Fruit fly (Drosophila melanogaster) whole organism, embryonic: ENCODE data around the gene Rcd2.
A peak's percentile ranks its signal among the peaks of the same experiment; 100 is the strongest.

Experiments used
- ATbp ChIP-seq: fragments of 200-800 bp; sonication (Bioruptor generic); optimal IDR thresholded peaks from 2 replicates; lab custom pipeline; 2017; ENCODE audit warnings: missing biosample characterization, mild to moderate bottlenecking, missing genetic modification characterization, missing genetic modification reagents
- Asciz ChIP-seq: fragments of 200-800 bp; sonication (Bioruptor generic); optimal IDR thresholded peaks from 2 replicates; lab custom pipeline; 2017; ENCODE audit warnings: missing biosample characterization, mild to moderate bottlenecking, missing genetic modification characterization, missing genetic modification reagents
- CG11696 ChIP-seq: fragments of 200-800 bp; sonication (Bioruptor generic); IDR thresholded peaks from 2 replicates; pipeline ENCODE4 v1.3.6; 2022; ENCODE audit warnings: missing biosample characterization, missing genetic modification characterization
- CG14441 ChIP-seq: fragments of 200-800 bp; sonication (Bioruptor generic); IDR thresholded peaks from 2 replicates; pipeline ENCODE4 v1.3.6; 2022; ENCODE audit warnings: missing biosample characterization, missing genetic modification characterization
- CG15479 ChIP-seq: fragments of 200-800 bp; sonication (Bioruptor generic); optimal IDR thresholded peaks from 3 replicates; lab custom pipeline; 2019; ENCODE audit warnings: missing biosample characterization, mild to moderate bottlenecking, missing genetic modification characterization, moderate library complexity
- CG1603 ChIP-seq: fragments of 200-800 bp; sonication (Bioruptor generic); optimal IDR thresholded peaks from 2 replicates; lab custom pipeline; 2019; ENCODE audit warnings: missing biosample characterization, mild to moderate bottlenecking, missing genetic modification characterization, moderate library complexity
- CG17385 ChIP-seq: fragments of 200-800 bp; sonication (Bioruptor generic); optimal IDR thresholded peaks from 3 replicates; lab custom pipeline; 2018; ENCODE audit warnings: missing biosample characterization, mild to moderate bottlenecking, missing genetic modification characterization
- CG17829 ChIP-seq: fragments of 200-800 bp; optimal IDR thresholded peaks from 2 replicates; lab custom pipeline; 2019; ENCODE audit warnings: missing biosample characterization, mild to moderate bottlenecking, missing genetic modification characterization, moderate library complexity
- CG18262 ChIP-seq: fragments of 200-800 bp; optimal IDR thresholded peaks from 3 replicates; lab custom pipeline; 2019; ENCODE audit warnings: missing biosample characterization, mild to moderate bottlenecking, missing genetic modification characterization, moderate library complexity
- CG2116 ChIP-seq: fragments of 200-800 bp; sonication (Bioruptor generic); optimal IDR thresholded peaks from 3 replicates; lab custom pipeline; 2018; ENCODE audit warnings: missing biosample characterization, mild to moderate bottlenecking, missing genetic modification characterization
- CG30403 ChIP-seq: fragments of 200-800 bp; sonication (Bioruptor generic); optimal IDR thresholded peaks from 3 replicates; lab custom pipeline; 2016; ENCODE audit warnings: missing biosample characterization, missing genetic modification characterization
- CG31224 ChIP-seq: fragments of 200-800 bp; sonication (Bioruptor generic); IDR thresholded peaks from 2 replicates; pipeline ENCODE4 v1.3.6; 2022; ENCODE audit warnings: missing biosample characterization, missing genetic modification characterization
- CG31365 ChIP-seq: fragments of 200-800 bp; sonication (Bioruptor generic); optimal IDR thresholded peaks from 2 replicates; lab custom pipeline; 2018; ENCODE audit warnings: missing biosample characterization, mild to moderate bottlenecking, missing genetic modification characterization
- CG4707 ChIP-seq: fragments of 200-800 bp; sonication (Bioruptor generic); optimal IDR thresholded peaks from 2 replicates; lab custom pipeline; 2018; ENCODE audit warnings: missing biosample characterization, mild to moderate bottlenecking, missing genetic modification characterization, moderate library complexity
- CG5180 ChIP-seq: fragments of 200-800 bp; sonication (Bioruptor generic); optimal IDR thresholded peaks from 3 replicates; lab custom pipeline; 2017; ENCODE audit warnings: missing biosample characterization, missing genetic modification characterization, mild to moderate bottlenecking, moderate library complexity, missing genetic modification reagents
- CG5245 ChIP-seq: fragments of 200-800 bp; sonication (Bioruptor generic); optimal IDR thresholded peaks from 3 replicates; lab custom pipeline; 2016; ENCODE audit warnings: missing biosample characterization, missing genetic modification characterization
- CG6254 ChIP-seq: fragments of 200-800 bp; sonication (Bioruptor generic); optimal IDR thresholded peaks from 3 replicates; lab custom pipeline; 2017; ENCODE audit warnings: mild to moderate bottlenecking, missing biosample characterization, missing genetic modification reagents, missing genetic modification characterization
- CG6272 ChIP-seq: fragments of 200-800 bp; sonication (Bioruptor generic); IDR thresholded peaks from 2 replicates; pipeline ENCODE4 v1.3.6; 2022; ENCODE audit warnings: missing biosample characterization, missing genetic modification characterization
- CG6683 ChIP-seq: fragments of 200-800 bp; sonication (Bioruptor generic); optimal IDR thresholded peaks from 2 replicates; lab custom pipeline; 2017; ENCODE audit warnings: missing biosample characterization, mild to moderate bottlenecking, missing genetic modification characterization, missing genetic modification reagents
- CG6854 ChIP-seq: fragments of 200-800 bp; sonication (Bioruptor generic); optimal IDR thresholded peaks from 3 replicates; lab custom pipeline; 2017; ENCODE audit warnings: missing biosample characterization, mild to moderate bottlenecking, missing genetic modification characterization
- CG7271 ChIP-seq: fragments of 200-800 bp; sonication (Bioruptor generic); optimal IDR thresholded peaks from 2 replicates; lab custom pipeline; 2018; ENCODE audit warnings: missing biosample characterization, mild to moderate bottlenecking, missing genetic modification characterization, moderate library complexity
- CG7372 ChIP-seq: fragments of 200-800 bp; sonication (Bioruptor generic); IDR thresholded peaks from 2 replicates; pipeline ENCODE4 v1.3.6; 2022; ENCODE audit warnings: missing biosample characterization, missing genetic modification characterization
- CG7928 ChIP-seq: fragments of 200-800 bp; sonication (Bioruptor generic); optimal IDR thresholded peaks from 2 replicates; lab custom pipeline; 2017; ENCODE audit warnings: missing biosample characterization, mild to moderate bottlenecking, missing genetic modification characterization
- Camta ChIP-seq: fragments of 200-800 bp; sonication (Bioruptor generic); optimal IDR thresholded peaks from 2 replicates; lab custom pipeline; 2016; ENCODE audit warnings: missing biosample characterization, missing genetic modification characterization
- D19B ChIP-seq: fragments of 200-800 bp; sonication (Bioruptor generic); optimal IDR thresholded peaks from 2 replicates; lab custom pipeline; 2017; ENCODE audit warnings: missing biosample characterization, mild to moderate bottlenecking, missing genetic modification characterization
- Gug ChIP-seq: fragments of 200-800 bp; sonication (Bioruptor generic); IDR thresholded peaks from 4 replicates; pipeline ENCODE4 v1.3.6; 2022; ENCODE audit warnings: missing biosample characterization, missing genetic modification characterization
- Max ChIP-seq: fragments of 200-800 bp; sonication (Bioruptor generic); optimal IDR thresholded peaks from 2 replicates; lab custom pipeline; 2016; ENCODE audit warnings: missing biosample characterization, mild to moderate bottlenecking, missing genetic modification characterization
- Nf-YC ChIP-seq: fragments of 200-800 bp; optimal IDR thresholded peaks from 3 replicates; lab custom pipeline; 2019; ENCODE audit warnings: missing biosample characterization, mild to moderate bottlenecking, missing genetic modification characterization, moderate library complexity
- Oli ChIP-seq: fragments of 200-800 bp; sonication (Bioruptor generic); optimal IDR thresholded peaks from 2 replicates; lab custom pipeline; 2018; ENCODE audit warnings: missing biosample characterization, mild to moderate bottlenecking, missing genetic modification characterization, moderate library complexity
- Rx ChIP-seq: fragments of 200-800 bp; sonication (Bioruptor generic); IDR thresholded peaks from 2 replicates; pipeline ENCODE4 v1.3.6; 2022; ENCODE audit warnings: missing biosample characterization, missing genetic modification characterization
- bigmax ChIP-seq: fragments of 200-800 bp; sonication (Bioruptor generic); optimal IDR thresholded peaks from 2 replicates; lab custom pipeline; 2018; ENCODE audit warnings: missing biosample characterization, mild to moderate bottlenecking, missing genetic modification characterization
- caup ChIP-seq: fragments of 200-800 bp; sonication (Bioruptor generic); optimal IDR thresholded peaks from 3 replicates; lab custom pipeline; 2017; ENCODE audit warnings: missing biosample characterization, mild to moderate bottlenecking, missing genetic modification characterization, moderate library complexity; ENCODE audit not compliant: severe bottlenecking
- cg ChIP-seq: fragments of 200-800 bp; sonication (Bioruptor generic); optimal IDR thresholded peaks from 3 replicates; lab custom pipeline; 2019; ENCODE audit warnings: missing biosample characterization, mild to moderate bottlenecking, missing genetic modification characterization, moderate library complexity
- chif ChIP-seq, 2 experiments: fragments of 200-800 bp; sonication (Bioruptor generic); optimal IDR thresholded peaks; 3 replicates each; lab custom pipeline; 2016; ENCODE audit warnings: missing biosample characterization in 2 of 2, missing genetic modification characterization in 2 of 2
- eve ChIP-seq, 2 experiments: fragments of >200 bp; optimal IDR thresholded peaks; 2 replicates each; lab custom pipeline; 2017; ENCODE audit warnings: missing biosample characterization in 2 of 2, missing genetic modification characterization in 2 of 2
- exex ChIP-seq: fragments of 200-800 bp; sonication (Bioruptor generic); optimal IDR thresholded peaks from 4 replicates; lab custom pipeline; 2018; ENCODE audit warnings: missing biosample characterization, mild to moderate bottlenecking, missing genetic modification characterization, moderate library complexity
- fd102C ChIP-seq: fragments of 200-800 bp; sonication (Bioruptor generic); optimal IDR thresholded peaks from 2 replicates; lab custom pipeline; 2018; ENCODE audit warnings: missing biosample characterization, mild to moderate bottlenecking, missing genetic modification characterization, moderate library complexity
- grau ChIP-seq: fragments of 200-800 bp; optimal IDR thresholded peaks from 3 replicates; lab custom pipeline; 2019; ENCODE audit warnings: missing biosample characterization, mild to moderate bottlenecking, missing genetic modification characterization, moderate library complexity
- gt ChIP-seq: fragments of 200-800 bp; sonication (Bioruptor generic); IDR thresholded peaks from 2 replicates; pipeline ENCODE4 v1.3.6; 2022; ENCODE audit warnings: missing biosample characterization, missing genetic modification characterization
- nau ChIP-seq: fragments of 200-800 bp; sonication (Bioruptor generic); optimal IDR thresholded peaks from 3 replicates; lab custom pipeline; 2017; ENCODE audit warnings: missing biosample characterization, mild to moderate bottlenecking, missing genetic modification characterization, missing genetic modification reagents
- oc ChIP-seq: fragments of 200-800 bp; sonication (Bioruptor generic); optimal IDR thresholded peaks from 2 replicates; lab custom pipeline; 2018; ENCODE audit warnings: missing biosample characterization, mild to moderate bottlenecking, missing genetic modification characterization, moderate library complexity
- pnt ChIP-seq: fragments of 200-800 bp; sonication (Bioruptor generic); optimal IDR thresholded peaks from 3 replicates; lab custom pipeline; 2016; ENCODE audit warnings: missing biosample characterization, missing genetic modification characterization
- repo ChIP-seq: fragments of 200-800 bp; sonication (Bioruptor generic); optimal IDR thresholded peaks from 2 replicates; lab custom pipeline; 2016; ENCODE audit warnings: missing biosample characterization, missing genetic modification characterization
- sc ChIP-seq, 3 experiments: fragments of >200 bp in 2 of 3; fragments of 200-800 bp in 1 of 3; sonication (Bioruptor generic) in 1 of 3; optimal IDR thresholded peaks; 2 replicates in 2 of 3; 3 replicates in 1 of 3; lab custom pipeline; 2017; ENCODE audit warnings: mild to moderate bottlenecking in 1 of 3, missing biosample characterization in 1 of 3, missing genetic modification characterization in 1 of 3, missing genetic modification reagents in 1 of 3
- tgo ChIP-seq: fragments of 200-800 bp; sonication (Bioruptor generic); IDR thresholded peaks from 3 replicates; pipeline ENCODE4 v1.3.6; 2022; ENCODE audit warnings: missing biosample characterization, missing genetic modification characterization
- ttk ChIP-seq: fragments of 200-800 bp; sonication (Bioruptor generic); IDR thresholded peaks from 2 replicates; pipeline ENCODE4 v2.1.2; 2022; ENCODE audit warnings: missing biosample characterization, missing genetic modification characterization
- vfl ChIP-seq: fragments of 200-800 bp; sonication (Bioruptor generic); optimal IDR thresholded peaks from 2 replicates; lab custom pipeline; 2016; ENCODE audit warnings: missing biosample characterization, missing genetic modification characterization
- vnd ChIP-seq: fragments of 200-800 bp; sonication (Bioruptor generic); IDR thresholded peaks from 3 replicates; pipeline ENCODE4 v1.3.6; 2022; ENCODE audit warnings: missing biosample characterization, missing genetic modification characterization; ENCODE audit not compliant: partially characterized antibody
- z ChIP-seq: fragments of 200-800 bp; sonication (Bioruptor generic); IDR thresholded peaks from 3 replicates; pipeline ENCODE4 v1.3.6; 2022; ENCODE audit warnings: missing biosample characterization, missing genetic modification characterization

The Rcd2 gene

dm6 chr3L:20526196-20526740, 13.9 kb downstream of the Rcd2 start, which contains the start of gene Nubp2 (continued):
- TF ChIP-seq Max (GFP tag; lab: Kevin White, UChicago) (peak; percentile 96), bigmax (GFP tag; lab: Kevin White, UChicago) (peak; percentile 9), vnd (GFP tag; lab: Robert Waterston, UW) (no peak), CG5245 (GFP tag; lab: Kevin White, UChicago) (peak; percentile 91), CG6254 (peak; percentile 83), CG17829 (tag; lab: Kevin White, UChicago) (peak; percentile 97), CG7372 (GFP tag; lab: Robert Waterston, UW) (peak; percentile 95), CG18262 (tag; lab: Kevin White, UChicago) (peak; percentile 96), grau (tag; lab: Kevin White, UChicago) (peak; percentile 96), z (GFP tag; lab: Robert Waterston, UW) (peak; percentile 65; the same call in 1 of the 3 replicates), Gug (peak; percentile 88), ATbp (peak; percentile 88), tgo (GFP tag; lab: Robert Waterston, UW) (peak; percentile 95), CG14441 (peak; percentile 90), repo (GFP tag; lab: Kevin White, UChicago) (peak; percentile 80), CG7928 (GFP tag; lab: Kevin White, UChicago) (peak; percentile 96), CG7271 (tag; lab: Kevin White, UChicago) (peak; percentile 78), Asciz (GFP tag; lab: Kevin White, UChicago) (peak; percentile 86), chif (GFP tag; optimal IDR thresholded peaks at IDR 0.05; lab: Kevin White, UChicago) (peak; percentile 91 to 96), Camta (GFP tag; lab: Kevin White, UChicago) (peak; percentile 92), CG4707 (GFP tag; lab: Kevin White, UChicago) (peak; percentile 65), CG11696 (peak; percentile 73), CG1603 (tag; lab: Kevin White, UChicago) (peak; percentile 86), eve (GFP tag; optimal IDR thresholded peaks at IDR 0.05; lab: Kevin White, UChicago) (peak; percentile 79 to 97), fd102C (GFP tag; lab: Kevin White, UChicago) (peak; percentile 53), CG2116 (GFP tag; lab: Kevin White, UChicago) (peak; percentile 84), caup (GFP tag; lab: Kevin White, UChicago) (peak; percentile 93), CG6272 (GFP tag; lab: Robert Waterston, UW) (peak; percentile 92), pnt (peak; percentile 94), CG30403 (GFP tag; lab: Kevin White, UChicago) (peak; percentile 99), exex (tag; lab: Kevin White, UChicago) (peak; percentile 89), CG31365 (tag; lab: Kevin White, UChicago) (peak; percentile 51), vfl (GFP tag; lab: Kevin White, UChicago) (peak; percentile 95), cg (GFP tag; lab: Kevin White, UChicago) (no peak), Rx (GFP tag; lab: Robert Waterston, UW) (peak; percentile 84), CG6854 (peak; percentile 82), sc (optimal IDR thresholded peaks at IDR 0.05; lab: Kevin White, UChicago) (no peak), sc (GFP tag; optimal IDR thresholded peaks at IDR 0.05; lab: Kevin White, UChicago) (peak; percentile 90), oc (peak; percentile 86), CG5180 (peak; percentile 80), Oli (tag; lab: Kevin White, UChicago) (peak; percentile 95), gt (GFP tag; lab: Robert Waterston, UW) (peak; percentile 75), Nf-YC (tag; lab: Kevin White, UChicago) (peak; percentile 95), CG6683 (peak; percentile 81), CG15479 (GFP tag; lab: Kevin White, UChicago) (peak; percentile 52), ttk (peak; percentile 89), CG17385 (GFP tag; lab: Kevin White, UChicago) (peak; percentile 90), nau (GFP tag; lab: Kevin White, UChicago) (peak; percentile 87), D19B (GFP tag; lab: Kevin White, UChicago) (peak; percentile 89), CG31224 (GFP tag; lab: Robert Waterston, UW) (peak; percentile 89)
